Fruit fly (Drosophila melanogaster) whole organism, embryonic: ENCODE results near the gene moon.

Source experiments
- Antp ChIP-seq: fragments of 200-800 bp; sonication (Bioruptor generic); optimal IDR thresholded peaks from 3 replicates; lab custom pipeline; 2016; ENCODE audit warnings: missing biosample characterization, missing genetic modification characterization
- Atf6 ChIP-seq: fragments of 200-800 bp; sonication (Bioruptor generic); IDR thresholded peaks from 2 replicates; pipeline ENCODE4 v1.3.6; 2022; ENCODE audit warnings: missing biosample characterization, missing genetic modification characterization
- Bdp1 ChIP-seq: fragments of 200-800 bp; sonication (Bioruptor generic); optimal IDR thresholded peaks from 3 replicates; lab custom pipeline; 2016; ENCODE audit warnings: missing biosample characterization, missing genetic modification characterization
- CG10274 ChIP-seq: fragments of 200-800 bp; sonication (Bioruptor generic); optimal IDR thresholded peaks from 3 replicates; lab custom pipeline; 2017; ENCODE audit warnings: missing biosample characterization, mild to moderate bottlenecking, missing genetic modification characterization
- CG10321 ChIP-seq: fragments of 200-800 bp; sonication (Bioruptor generic); IDR thresholded peaks from 2 replicates; pipeline ENCODE4 v1.3.6; 2022; ENCODE audit warnings: missing biosample characterization, missing genetic modification characterization
- CG10462 ChIP-seq: fragments of 200-800 bp; sonication (Bioruptor generic); optimal IDR thresholded peaks from 2 replicates; lab custom pipeline; 2016; ENCODE audit warnings: missing biosample characterization, missing genetic modification characterization
- CG10979 ChIP-seq: fragments of 200-800 bp; sonication (Bioruptor generic); optimal IDR thresholded peaks from 2 replicates; lab custom pipeline; 2018; ENCODE audit warnings: missing biosample characterization, mild to moderate bottlenecking, missing genetic modification characterization, moderate library complexity
- CG11696 ChIP-seq: fragments of 200-800 bp; sonication (Bioruptor generic); IDR thresholded peaks from 2 replicates; pipeline ENCODE4 v1.3.6; 2022; ENCODE audit warnings: missing biosample characterization, missing genetic modification characterization
- CG14667 ChIP-seq: fragments of 200-800 bp; sonication (Bioruptor generic); IDR thresholded peaks from 2 replicates; pipeline ENCODE4 v1.3.6; 2022; ENCODE audit warnings: missing biosample characterization, missing genetic modification characterization
- CG14710 ChIP-seq: fragments of 200-800 bp; sonication (Bioruptor generic); optimal IDR thresholded peaks from 3 replicates; lab custom pipeline; 2019; ENCODE audit warnings: missing biosample characterization, mild to moderate bottlenecking, missing genetic modification characterization, moderate library complexity
- CG15073 ChIP-seq: fragments of 200-800 bp; sonication (Bioruptor generic); optimal IDR thresholded peaks from 2 replicates; lab custom pipeline; 2016; ENCODE audit warnings: missing biosample characterization, missing genetic modification characterization
- CG16815 ChIP-seq: fragments of 200-800 bp; sonication (Bioruptor generic); optimal IDR thresholded peaks from 3 replicates; lab custom pipeline; 2017; ENCODE audit warnings: missing biosample characterization, mild to moderate bottlenecking, missing genetic modification characterization
- CG17359 ChIP-seq: fragments of 200-800 bp; sonication (Bioruptor generic); optimal IDR thresholded peaks from 3 replicates; lab custom pipeline; 2018; ENCODE audit warnings: missing biosample characterization, mild to moderate bottlenecking, missing genetic modification characterization, moderate library complexity
- CG17361 ChIP-seq: fragments of 200-800 bp; sonication (Bioruptor generic); IDR thresholded peaks from 3 replicates; pipeline ENCODE4 v1.3.6; 2022; ENCODE audit warnings: missing biosample characterization, missing genetic modification characterization
- CG17829 ChIP-seq: fragments of 200-800 bp; optimal IDR thresholded peaks from 2 replicates; lab custom pipeline; 2019; ENCODE audit warnings: missing biosample characterization, mild to moderate bottlenecking, missing genetic modification characterization, moderate library complexity
- CG17912 ChIP-seq: fragments of 200-800 bp; sonication (Bioruptor generic); optimal IDR thresholded peaks from 2 replicates; lab custom pipeline; 2018; ENCODE audit warnings: missing biosample characterization, mild to moderate bottlenecking, missing genetic modification characterization
- CG2120 ChIP-seq: fragments of 200-800 bp; sonication (Bioruptor generic); optimal IDR thresholded peaks from 3 replicates; lab custom pipeline; 2016; ENCODE audit warnings: missing biosample characterization, missing genetic modification characterization
- CG2199 ChIP-seq: fragments of 200-800 bp; sonication (Bioruptor generic); IDR thresholded peaks from 3 replicates; pipeline ENCODE4 v1.3.6; 2022; ENCODE audit warnings: missing biosample characterization, missing genetic modification characterization
- CG2678 ChIP-seq: fragments of 200-800 bp; sonication (Bioruptor generic); optimal IDR thresholded peaks from 3 replicates; lab custom pipeline; 2019; ENCODE audit warnings: missing biosample characterization, mild to moderate bottlenecking, missing genetic modification characterization, moderate library complexity
- CG31441 ChIP-seq: fragments of 200-800 bp; sonication (Bioruptor generic); IDR thresholded peaks from 2 replicates; pipeline ENCODE4 v1.3.6; 2022; ENCODE audit warnings: missing biosample characterization, missing genetic modification characterization
- CG6254 ChIP-seq: fragments of 200-800 bp; sonication (Bioruptor generic); optimal IDR thresholded peaks from 3 replicates; lab custom pipeline; 2017; ENCODE audit warnings: mild to moderate bottlenecking, missing biosample characterization, missing genetic modification reagents, missing genetic modification characterization
- CG6854 ChIP-seq: fragments of 200-800 bp; sonication (Bioruptor generic); optimal IDR thresholded peaks from 3 replicates; lab custom pipeline; 2017; ENCODE audit warnings: missing biosample characterization, mild to moderate bottlenecking, missing genetic modification characterization
- CG8924 ChIP-seq: fragments of 200-800 bp; optimal IDR thresholded peaks from 3 replicates; lab custom pipeline; 2019; ENCODE audit warnings: missing biosample characterization, mild to moderate bottlenecking, missing genetic modification characterization, moderate library complexity
- CG9727 ChIP-seq: fragments of 200-800 bp; sonication (Bioruptor generic); optimal IDR thresholded peaks from 3 replicates; lab custom pipeline; 2017; ENCODE audit warnings: missing biosample characterization, mild to moderate bottlenecking, missing genetic modification characterization
- Hr51 ChIP-seq, 2 experiments: fragments of 200-800 bp; sonication (Bioruptor generic); optimal IDR thresholded peaks; 2 replicates in 1 of 2; 3 replicates in 1 of 2; lab custom pipeline; 2016 to 2018; ENCODE audit warnings: missing biosample characterization in 2 of 2, missing genetic modification characterization in 2 of 2, mild to moderate bottlenecking in 1 of 2, moderate library complexity in 1 of 2
- Hr78 ChIP-seq, 2 experiments: fragments of 200-800 bp in 1 of 2; fragments of >200 bp in 1 of 2; sonication (Bioruptor generic) in 1 of 2; optimal IDR thresholded peaks; 2 replicates each; lab custom pipeline; 2017 to 2019; ENCODE audit warnings: missing biosample characterization in 2 of 2, missing genetic modification characterization in 2 of 2, mild to moderate bottlenecking in 1 of 2, moderate library complexity in 1 of 2
- NC2β ChIP-seq: fragments of 200-800 bp; sonication (Bioruptor generic); optimal IDR thresholded peaks from 2 replicates; lab custom pipeline; 2016; ENCODE audit warnings: missing biosample characterization, missing genetic modification characterization
- Nf-YB ChIP-seq: fragments of 200-800 bp; sonication (Bioruptor generic); optimal IDR thresholded peaks from 3 replicates; lab custom pipeline; 2019; ENCODE audit warnings: missing biosample characterization, mild to moderate bottlenecking, missing genetic modification characterization, moderate library complexity
- Oli ChIP-seq: fragments of 200-800 bp; sonication (Bioruptor generic); optimal IDR thresholded peaks from 2 replicates; lab custom pipeline; 2018; ENCODE audit warnings: missing biosample characterization, mild to moderate bottlenecking, missing genetic modification characterization, moderate library complexity
- PHDP ChIP-seq: fragments of 200-800 bp; sonication (Bioruptor generic); optimal IDR thresholded peaks from 3 replicates; lab custom pipeline; 2018; ENCODE audit warnings: missing biosample characterization, mild to moderate bottlenecking, missing genetic modification characterization, moderate library complexity
- Sry-δ ChIP-seq: fragments of 200-800 bp; sonication (Bioruptor generic); optimal IDR thresholded peaks from 2 replicates; lab custom pipeline; 2016; ENCODE audit warnings: missing biosample characterization, missing genetic modification characterization
- Xrp1 ChIP-seq: fragments of 200-800 bp; sonication (Bioruptor generic); IDR thresholded peaks from 2 replicates; pipeline ENCODE4 v1.3.6; 2022; ENCODE audit warnings: missing biosample characterization, missing genetic modification characterization
- bcd ChIP-seq: fragments of 200-800 bp; sonication (Bioruptor generic); optimal IDR thresholded peaks from 2 replicates; lab custom pipeline; 2017; ENCODE audit warnings: missing biosample characterization, mild to moderate bottlenecking, missing genetic modification characterization
- caup ChIP-seq: fragments of 200-800 bp; sonication (Bioruptor generic); optimal IDR thresholded peaks from 3 replicates; lab custom pipeline; 2017; ENCODE audit warnings: missing biosample characterization, mild to moderate bottlenecking, missing genetic modification characterization, moderate library complexity; ENCODE audit not compliant: severe bottlenecking
- fd96Cb ChIP-seq: fragments of 200-800 bp; sonication (Bioruptor generic); optimal IDR thresholded peaks from 2 replicates; lab custom pipeline; 2018; ENCODE audit warnings: missing biosample characterization, mild to moderate bottlenecking, missing genetic modification characterization, moderate library complexity
- grau ChIP-seq: fragments of 200-800 bp; optimal IDR thresholded peaks from 3 replicates; lab custom pipeline; 2019; ENCODE audit warnings: missing biosample characterization, mild to moderate bottlenecking, missing genetic modification characterization, moderate library complexity
- gsb-n ChIP-seq: fragments of 200-800 bp; sonication (Bioruptor generic); optimal IDR thresholded peaks from 3 replicates; lab custom pipeline; 2018; ENCODE audit warnings: missing biosample characterization, mild to moderate bottlenecking, missing genetic modification characterization
- lola ChIP-seq, 3 experiments: fragments of >200 bp in 2 of 3; fragments of 200-800 bp in 1 of 3; sonication (Bioruptor generic) in 1 of 3; optimal IDR thresholded peaks; 2 replicates each; lab custom pipeline; 2017 to 2019; ENCODE audit warnings: missing biosample characterization in 3 of 3, missing genetic modification characterization in 3 of 3, mild to moderate bottlenecking in 1 of 3, moderate library complexity in 1 of 3
- onecut ChIP-seq: fragments of 200-800 bp; sonication (Bioruptor generic); IDR thresholded peaks from 2 replicates; pipeline ENCODE4 v1.3.6; 2022; ENCODE audit warnings: missing biosample characterization, missing genetic modification characterization
- repo ChIP-seq: fragments of 200-800 bp; sonication (Bioruptor generic); optimal IDR thresholded peaks from 2 replicates; lab custom pipeline; 2016; ENCODE audit warnings: missing biosample characterization, missing genetic modification characterization
- ro ChIP-seq: fragments of 200-800 bp; sonication (Bioruptor generic); IDR thresholded peaks from 2 replicates; pipeline ENCODE4 v1.3.6; 2022; ENCODE audit warnings: missing biosample characterization, missing genetic modification characterization
- row ChIP-seq: fragments of 200-800 bp; sonication (Bioruptor generic); IDR thresholded peaks from 3 replicates; pipeline ENCODE4 v1.3.6; 2022; ENCODE audit warnings: missing biosample characterization, missing genetic modification characterization
- sc ChIP-seq, 3 experiments: fragments of >200 bp in 2 of 3; fragments of 200-800 bp in 1 of 3; sonication (Bioruptor generic) in 1 of 3; optimal IDR thresholded peaks; 2 replicates in 2 of 3; 3 replicates in 1 of 3; lab custom pipeline; 2017; ENCODE audit warnings: mild to moderate bottlenecking in 1 of 3, missing biosample characterization in 1 of 3, missing genetic modification characterization in 1 of 3, missing genetic modification reagents in 1 of 3
- tap ChIP-seq: fragments of 200-800 bp; optimal IDR thresholded peaks from 3 replicates; lab custom pipeline; 2019; ENCODE audit warnings: missing biosample characterization, mild to moderate bottlenecking, missing genetic modification characterization, moderate library complexity
- tup ChIP-seq: fragments of 200-800 bp; sonication (Bioruptor generic); optimal IDR thresholded peaks from 2 replicates; lab custom pipeline; 2016; ENCODE audit warnings: missing biosample characterization, mild to moderate bottlenecking, missing genetic modification characterization, moderate library complexity
- unc-4 ChIP-seq: fragments of 200-800 bp; sonication (Bioruptor generic); IDR thresholded peaks from 2 replicates; pipeline ENCODE4 v1.3.6; 2022; ENCODE audit warnings: missing biosample characterization, missing genetic modification characterization; ENCODE audit not compliant: partially characterized antibody
- unpg ChIP-seq: fragments of 200-800 bp; sonication (Bioruptor generic); optimal IDR thresholded peaks from 3 replicates; lab custom pipeline; 2018; ENCODE audit warnings: missing biosample characterization, mild to moderate bottlenecking, missing genetic modification characterization, moderate library complexity
- wor ChIP-seq: fragments of 200-800 bp; sonication (Bioruptor generic); IDR thresholded peaks from 2 replicates; pipeline ENCODE4 v1.3.6; 2022; ENCODE audit warnings: missing biosample characterization, missing genetic modification characterization

The moon gene

DNA sequence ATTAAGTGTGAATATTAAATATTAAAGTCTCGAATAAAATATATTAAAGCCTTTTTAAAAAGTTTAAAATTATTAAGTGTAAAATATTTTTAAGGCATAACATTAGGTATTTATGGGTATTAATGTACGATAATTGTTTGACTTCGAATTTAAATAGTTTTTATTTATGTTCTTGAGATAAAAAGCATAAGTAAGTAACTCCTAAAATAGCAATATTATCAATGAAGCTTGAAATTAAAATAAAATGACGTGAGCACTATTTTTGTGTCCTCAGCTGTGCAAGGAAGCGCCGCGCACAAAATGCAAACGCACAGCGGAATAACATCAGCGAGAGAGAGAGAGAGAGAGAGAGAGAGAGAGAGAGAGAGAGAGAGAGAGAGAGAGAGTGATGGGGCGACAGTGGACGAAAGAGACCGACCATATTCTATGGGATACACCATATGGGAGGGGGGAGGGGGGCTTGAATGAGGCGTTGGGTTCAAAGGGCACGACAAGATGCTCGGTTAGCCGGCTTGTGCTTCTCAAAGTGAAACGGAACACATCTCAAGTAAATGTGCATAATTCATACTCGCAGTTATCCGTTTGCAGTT is 17.7 kb upstream of the moon start (continued):
- peak; percentile 35 for TF ChIP-seq CG9727
- TF ChIP-seq CG17829 = peak; percentile 27
- TF ChIP-seq NC2β (GFP tag; lab: Kevin White, UChicago) = no peak
- TF ChIP-seq onecut (GFP tag; lab: Robert Waterston, UW) = no peak
- peak in 1 of 2 experiments; percentile 19 for TF ChIP-seq Hr51 (GFP tag; optimal IDR thresholded peaks at IDR 0.05; lab: Kevin White, UChicago)
- TF ChIP-seq CG10462 (GFP tag; lab: Kevin White, UChicago) = no peak
- TF ChIP-seq PHDP (tag; lab: Kevin White, UChicago) = peak; percentile 20
- TF ChIP-seq CG8924 (tag; lab: Kevin White, UChicago) = peak; percentile 46
- TF ChIP-seq CG17912 (GFP tag; lab: Kevin White, UChicago) = no peak
- no peak for TF ChIP-seq CG10274
- peak; percentile 23 for TF ChIP-seq unpg
- peak; percentile 52; the same call in 1 of the 2 replicates for TF ChIP-seq Xrp1 (GFP tag; lab: Robert Waterston, UW)
- TF ChIP-seq Sry-δ (GFP tag; lab: Kevin White, UChicago) = no peak
- peak; percentile 37 for TF ChIP-seq grau (tag; lab: Kevin White, UChicago)
- peak; percentile 27 for TF ChIP-seq gsb-n (tag; lab: Kevin White, UChicago)
- peak; percentile 6 for TF ChIP-seq Oli (tag; lab: Kevin White, UChicago)
- peak; percentile 63 for TF ChIP-seq CG10321
- TF ChIP-seq CG11696 (GFP tag; lab: Robert Waterston, UW) = peak; percentile 81
- peak; percentile 32; the same call in 1 of the 3 replicates for TF ChIP-seq row (GFP tag; lab: Robert Waterston, UW)
- peak; percentile 51 for TF ChIP-seq CG14710
- TF ChIP-seq unc-4 (GFP tag; lab: Robert Waterston, UW) = no peak
- TF ChIP-seq tap = no peak
- TF ChIP-seq Bdp1 (GFP tag; lab: Kevin White, UChicago) = no peak
- no peak for TF ChIP-seq CG14667 (GFP tag; lab: Robert Waterston, UW)
- TF ChIP-seq CG15073 (GFP tag; lab: Kevin White, UChicago) = no peak
- peak; percentile 16 for TF ChIP-seq CG16815
- no peak for TF ChIP-seq CG6254 (GFP tag; lab: Kevin White, UChicago)
- TF ChIP-seq CG2120 = no peak
- no peak for TF ChIP-seq tup (GFP tag; lab: Kevin White, UChicago)
- TF ChIP-seq sc (optimal IDR thresholded peaks at IDR 0.05; lab: Kevin White, UChicago) = no peak
- peak; percentile 9 for TF ChIP-seq sc (GFP tag; optimal IDR thresholded peaks at IDR 0.05; lab: Kevin White, UChicago)
- TF ChIP-seq Hr78 (GFP tag; optimal IDR thresholded peaks at IDR 0.05; lab: Kevin White, UChicago) = no peak
- no peak for TF ChIP-seq bcd (GFP tag; lab: Kevin White, UChicago)
- TF ChIP-seq wor (GFP tag; lab: Robert Waterston, UW) = no peak
- TF ChIP-seq repo = no peak
- peak; percentile 5 for TF ChIP-seq Nf-YB (GFP tag; lab: Kevin White, UChicago)
- peak; percentile 36 for TF ChIP-seq fd96Cb (tag; lab: Kevin White, UChicago)
- TF ChIP-seq ro (GFP tag; lab: Robert Waterston, UW) = no peak
- TF ChIP-seq CG6854 (GFP tag; lab: Kevin White, UChicago) = no peak
- peak; percentile 15 for TF ChIP-seq CG17359 (tag; lab: Kevin White, UChicago)
- TF ChIP-seq lola (GFP tag; optimal IDR thresholded peaks at IDR 0.05; lab: Kevin White, UChicago) = peak in 1 of 3 experiments; percentile 54
- TF ChIP-seq CG2678 (tag; lab: Kevin White, UChicago) = peak; percentile 53
- TF ChIP-seq CG10979 (tag; lab: Kevin White, UChicago) = peak; percentile 64
- TF ChIP-seq caup = no peak
- TF ChIP-seq CG31441 (GFP tag; lab: Robert Waterston, UW) = 0 out of 2 replicates have a peak, but pooled peaks have one; percentile 21
- TF ChIP-seq Antp (GFP tag; lab: Kevin White, UChicago) = no peak
- TF ChIP-seq CG2199 (GFP tag; lab: Robert Waterston, UW) = no peak
- peak; percentile 54; the same call in 2 of the 3 replicates for TF ChIP-seq CG17361 (GFP tag; lab: Robert Waterston, UW)
- no peak for TF ChIP-seq Atf6
